Fruit fly (Drosophila melanogaster) whole organism, embryonic: ENCODE data around the gene Gmap.

ENCODE experiments used
- Ada2b ChIP-seq: fragments of 200-800 bp; sonication (Bioruptor generic); IDR thresholded peaks from 2 replicates; pipeline ENCODE4 v1.3.6; 2022; ENCODE audit warnings: missing biosample characterization, missing genetic modification characterization
- CG10209 ChIP-seq: fragments of 200-800 bp; sonication (Bioruptor generic); optimal IDR thresholded peaks from 3 replicates; lab custom pipeline; 2017; ENCODE audit warnings: missing biosample characterization, mild to moderate bottlenecking, missing genetic modification characterization, missing genetic modification reagents
- CG10274 ChIP-seq: fragments of 200-800 bp; sonication (Bioruptor generic); optimal IDR thresholded peaks from 3 replicates; lab custom pipeline; 2017; ENCODE audit warnings: missing biosample characterization, mild to moderate bottlenecking, missing genetic modification characterization
- CG11723 ChIP-seq: fragments of 200-800 bp; sonication (Bioruptor generic); optimal IDR thresholded peaks from 2 replicates; lab custom pipeline; 2017; ENCODE audit warnings: missing biosample characterization, mild to moderate bottlenecking, missing genetic modification characterization
- CG12769 ChIP-seq: fragments of 200-800 bp; sonication (Bioruptor generic); optimal IDR thresholded peaks from 2 replicates; lab custom pipeline; 2019; ENCODE audit warnings: missing biosample characterization, mild to moderate bottlenecking, missing genetic modification characterization, moderate library complexity
- CG14710 ChIP-seq: fragments of 200-800 bp; sonication (Bioruptor generic); optimal IDR thresholded peaks from 3 replicates; lab custom pipeline; 2019; ENCODE audit warnings: missing biosample characterization, mild to moderate bottlenecking, missing genetic modification characterization, moderate library complexity
- CG15514 ChIP-seq: fragments of 200-800 bp; sonication (Bioruptor generic); optimal IDR thresholded peaks from 3 replicates; lab custom pipeline; 2017; ENCODE audit warnings: missing biosample characterization, missing genetic modification characterization, mild to moderate bottlenecking, moderate library complexity, missing genetic modification reagents
- CG17829 ChIP-seq: fragments of 200-800 bp; optimal IDR thresholded peaks from 2 replicates; lab custom pipeline; 2019; ENCODE audit warnings: missing biosample characterization, mild to moderate bottlenecking, missing genetic modification characterization, moderate library complexity
- CG18764 ChIP-seq: fragments of 200-800 bp; sonication (Bioruptor generic); optimal IDR thresholded peaks from 3 replicates; lab custom pipeline; 2016; ENCODE audit warnings: missing biosample characterization, missing genetic modification characterization
- CG30020 ChIP-seq: fragments of 200-800 bp; optimal IDR thresholded peaks from 2 replicates; lab custom pipeline; 2019; ENCODE audit warnings: missing biosample characterization, mild to moderate bottlenecking, missing genetic modification characterization, moderate library complexity
- CG3065 ChIP-seq: fragments of 200-800 bp; sonication (Bioruptor generic); optimal IDR thresholded peaks from 2 replicates; lab custom pipeline; 2016; ENCODE audit warnings: missing biosample characterization, missing genetic modification characterization
- CG31224 ChIP-seq: fragments of 200-800 bp; sonication (Bioruptor generic); IDR thresholded peaks from 2 replicates; pipeline ENCODE4 v1.3.6; 2022; ENCODE audit warnings: missing biosample characterization, missing genetic modification characterization
- CG3407 ChIP-seq: fragments of 200-800 bp; sonication (Bioruptor generic); optimal IDR thresholded peaks from 2 replicates; lab custom pipeline; 2018; ENCODE audit warnings: missing biosample characterization, mild to moderate bottlenecking, missing genetic modification characterization
- CG5953 ChIP-seq: fragments of 200-800 bp; sonication (Bioruptor generic); IDR thresholded peaks from 2 replicates; pipeline ENCODE4 v1.3.6; 2022; ENCODE audit warnings: missing biosample characterization, missing genetic modification characterization
- CG6272 ChIP-seq: fragments of 200-800 bp; sonication (Bioruptor generic); IDR thresholded peaks from 2 replicates; pipeline ENCODE4 v1.3.6; 2022; ENCODE audit warnings: missing biosample characterization, missing genetic modification characterization
- CG6683 ChIP-seq: fragments of 200-800 bp; sonication (Bioruptor generic); optimal IDR thresholded peaks from 2 replicates; lab custom pipeline; 2017; ENCODE audit warnings: missing biosample characterization, mild to moderate bottlenecking, missing genetic modification characterization, missing genetic modification reagents
- CG7963 ChIP-seq: fragments of 200-800 bp; sonication (Bioruptor generic); IDR thresholded peaks from 3 replicates; pipeline ENCODE4 v1.3.6; 2022; ENCODE audit warnings: missing biosample characterization, missing genetic modification characterization; ENCODE audit not compliant: partially characterized antibody
- CG8281 ChIP-seq: fragments of 200-800 bp; sonication (Bioruptor generic); optimal IDR thresholded peaks from 2 replicates; lab custom pipeline; 2018; ENCODE audit warnings: missing biosample characterization, mild to moderate bottlenecking, missing genetic modification characterization, moderate library complexity
- CG8388 ChIP-seq: fragments of 200-800 bp; sonication (Bioruptor generic); optimal IDR thresholded peaks from 2 replicates; lab custom pipeline; 2019; ENCODE audit warnings: missing biosample characterization, mild to moderate bottlenecking, missing genetic modification characterization, moderate library complexity
- CkIIα-i1 ChIP-seq: fragments of 200-800 bp; sonication (Bioruptor generic); IDR thresholded peaks from 2 replicates; pipeline ENCODE4 v1.3.6; 2022; ENCODE audit warnings: missing biosample characterization, missing genetic modification characterization
- CoRest ChIP-seq: fragments of 200-800 bp; sonication (Bioruptor generic); optimal IDR thresholded peaks from 3 replicates; lab custom pipeline; 2018; ENCODE audit warnings: missing biosample characterization, mild to moderate bottlenecking, missing genetic modification characterization, moderate library complexity
- Dad ChIP-seq: fragments of 200-800 bp; sonication (Bioruptor generic); optimal IDR thresholded peaks from 3 replicates; lab custom pipeline; 2016; ENCODE audit warnings: missing biosample characterization, missing genetic modification characterization
- Dll ChIP-seq: fragments of 200-800 bp; sonication (Bioruptor generic); IDR thresholded peaks from 4 replicates; pipeline ENCODE4 v1.3.6; 2022; ENCODE audit warnings: missing biosample characterization, missing genetic modification characterization; ENCODE audit not compliant: partially characterized antibody
- MBD-R2 ChIP-seq: fragments of 200-800 bp; sonication (Bioruptor generic); IDR thresholded peaks from 2 replicates; pipeline ENCODE4 v1.3.6; 2022; ENCODE audit warnings: missing biosample characterization, missing genetic modification characterization
- Myb ChIP-seq: fragments of 200-800 bp; sonication (Bioruptor generic); optimal IDR thresholded peaks from 2 replicates; lab custom pipeline; 2016; ENCODE audit warnings: missing biosample characterization, missing genetic modification characterization
- NK7.1 ChIP-seq: fragments of 200-800 bp; sonication (Bioruptor generic); optimal IDR thresholded peaks from 3 replicates; lab custom pipeline; 2016; ENCODE audit warnings: missing biosample characterization, missing genetic modification characterization
- Opbp ChIP-seq: fragments of 200-800 bp; sonication (Bioruptor generic); IDR thresholded peaks from 3 replicates; pipeline ENCODE4 v1.3.6; 2022; ENCODE audit warnings: missing biosample characterization, missing genetic modification characterization; ENCODE audit not compliant: partially characterized antibody
- Side ChIP-seq: fragments of 200-800 bp; sonication (Bioruptor generic); optimal IDR thresholded peaks from 2 replicates; lab custom pipeline; 2016; ENCODE audit warnings: missing biosample characterization, missing genetic modification characterization
- Sin3A ChIP-seq: fragments of >200 bp; optimal IDR thresholded peaks from 2 replicates; lab custom pipeline; 2018
- Stat92E ChIP-seq, 3 experiments: fragments of >200 bp in 2 of 3; fragments of 200-800 bp in 1 of 3; sonication (Bioruptor generic) in 1 of 3; optimal IDR thresholded peaks; 2 replicates each; lab custom pipeline; 2017 to 2019; ENCODE audit warnings: missing biosample characterization in 3 of 3, missing genetic modification characterization in 3 of 3, mild to moderate bottlenecking in 1 of 3, moderate library complexity in 1 of 3
- aop ChIP-seq: fragments of 200-800 bp; sonication (Bioruptor generic); IDR thresholded peaks from 2 replicates; pipeline ENCODE4 v1.3.6; 2022; ENCODE audit warnings: missing biosample characterization, missing genetic modification characterization
- ara ChIP-seq: fragments of 200-800 bp; sonication (Bioruptor generic); IDR thresholded peaks from 2 replicates; pipeline ENCODE4 v1.3.6; 2022; ENCODE audit warnings: missing biosample characterization, missing genetic modification characterization
- ase ChIP-seq: fragments of 200-800 bp; sonication (Bioruptor generic); IDR thresholded peaks from 3 replicates; pipeline ENCODE4 v1.3.6; 2022; ENCODE audit warnings: missing biosample characterization, missing genetic modification characterization
- chinmo ChIP-seq: fragments of 200-800 bp; sonication (Bioruptor generic); IDR thresholded peaks from 4 replicates; pipeline ENCODE4 v1.3.6; 2022; ENCODE audit warnings: missing biosample characterization, missing genetic modification characterization; ENCODE audit not compliant: partially characterized antibody
- da ChIP-seq: fragments of 200-800 bp; sonication (Bioruptor generic); optimal IDR thresholded peaks from 2 replicates; lab custom pipeline; 2016; ENCODE audit warnings: missing biosample characterization, missing genetic modification characterization
- dmrt11E ChIP-seq: fragments of 200-800 bp; sonication (Bioruptor generic); optimal IDR thresholded peaks from 3 replicates; lab custom pipeline; 2018; ENCODE audit warnings: missing biosample characterization, mild to moderate bottlenecking, missing genetic modification characterization, moderate library complexity
- insv ChIP-seq, 2 experiments: fragments of 200-800 bp; sonication (Bioruptor generic); optimal IDR thresholded peaks; 3 replicates each; lab custom pipeline; 2016 to 2018; ENCODE audit warnings: missing biosample characterization in 2 of 2, missing genetic modification characterization in 2 of 2
- kni ChIP-seq: fragments of 200-800 bp; sonication (Bioruptor generic); optimal IDR thresholded peaks from 3 replicates; lab custom pipeline; 2017; ENCODE audit warnings: mild to moderate bottlenecking, missing biosample characterization, missing genetic modification reagents, missing genetic modification characterization
- knrl ChIP-seq: fragments of 200-800 bp; sonication (Bioruptor generic); IDR thresholded peaks from 3 replicates; pipeline ENCODE4 v1.3.6; 2022; ENCODE audit warnings: missing biosample characterization, missing genetic modification characterization; ENCODE audit not compliant: partially characterized antibody
- lov ChIP-seq, 2 experiments: fragments of 200-800 bp in 1 of 2; fragments of >200 bp in 1 of 2; sonication (Bioruptor generic) in 1 of 2; IDR thresholded peaks in 1 of 2; optimal IDR thresholded peaks in 1 of 2; 2 replicates in 1 of 2; 3 replicates in 1 of 2; pipeline versions ENCODE4 v1.3.6 to Lab custom; 2017 to 2022; ENCODE audit warnings: missing biosample characterization in 1 of 2, missing genetic modification characterization in 1 of 2
- mld ChIP-seq: fragments of 200-800 bp; sonication (Bioruptor generic); IDR thresholded peaks from 3 replicates; pipeline ENCODE4 v1.3.6; 2022; ENCODE audit warnings: missing biosample characterization, missing genetic modification characterization; ENCODE audit not compliant: partially characterized antibody
- org-1 ChIP-seq: fragments of 200-800 bp; sonication (Bioruptor generic); optimal IDR thresholded peaks from 2 replicates; lab custom pipeline; 2017; ENCODE audit warnings: missing biosample characterization, missing genetic modification characterization
- pros ChIP-seq: fragments of 200-800 bp; sonication (Bioruptor generic); optimal IDR thresholded peaks from 3 replicates; lab custom pipeline; 2019; ENCODE audit warnings: missing biosample characterization, mild to moderate bottlenecking, missing genetic modification characterization, moderate library complexity
- rib ChIP-seq: fragments of 200-800 bp; sonication (Bioruptor generic); IDR thresholded peaks from 2 replicates; pipeline ENCODE4 v1.3.6; 2022; ENCODE audit warnings: missing biosample characterization, missing genetic modification characterization
- sens-2 ChIP-seq: fragments of 200-800 bp; sonication (Bioruptor generic); IDR thresholded peaks from 2 replicates; pipeline ENCODE4 v1.3.6; 2022; ENCODE audit warnings: missing biosample characterization, missing genetic modification characterization
- slp2 ChIP-seq: fragments of 200-800 bp; sonication (Bioruptor generic); optimal IDR thresholded peaks from 2 replicates; lab custom pipeline; 2016; ENCODE audit warnings: missing biosample characterization, missing genetic modification characterization
- unpg ChIP-seq: fragments of 200-800 bp; sonication (Bioruptor generic); optimal IDR thresholded peaks from 3 replicates; lab custom pipeline; 2018; ENCODE audit warnings: missing biosample characterization, mild to moderate bottlenecking, missing genetic modification characterization, moderate library complexity
- zfh2 ChIP-seq: fragments of 200-800 bp; sonication (Bioruptor generic); optimal IDR thresholded peaks from 2 replicates; lab custom pipeline; 2016; ENCODE audit warnings: missing biosample characterization, missing genetic modification characterization

Gmap gene

dm6 chrX:15449490-15450326 lies 37.0 kb upstream of the Gmap start, which contains the start of the genes Scamp and Ahcy (continued):
- peak; percentile 38 for TF ChIP-seq CG30020 (tag; lab: Kevin White, UChicago)
- TF ChIP-seq CG6272 (GFP tag; lab: Robert Waterston, UW), result no peak
- TF ChIP-seq CG8281, result no peak
- peak; percentile 45 to 85 for TF ChIP-seq insv (GFP tag; optimal IDR thresholded peaks at IDR 0.05; lab: Kevin White, UChicago)
- no peak for TF ChIP-seq lov (optimal IDR thresholded peaks at IDR 0.05; lab: Kevin White, UChicago)
- no peak for TF ChIP-seq lov (GFP tag; IDR thresholded peaks at IDR 0.05; lab: Robert Waterston, UW)
- TF ChIP-seq chinmo (GFP tag; lab: Robert Waterston, UW), result 0 out of 4 replicates have a peak, but pooled peaks have one; percentile 56
- TF ChIP-seq CG17829 (tag; lab: Kevin White, UChicago), result peak; percentile 14
- TF ChIP-seq kni, result no peak
- TF ChIP-seq sens-2 (GFP tag; lab: Robert Waterston, UW), result no peak
- TF ChIP-seq CkIIα-i1 (GFP tag; lab: Robert Waterston, UW), result no peak
- no peak for TF ChIP-seq CG8388
- TF ChIP-seq CG12769 (tag; lab: Kevin White, UChicago), result peak; percentile 15
- TF ChIP-seq unpg (GFP tag; lab: Kevin White, UChicago), result no peak
- TF ChIP-seq Dad (GFP tag; lab: Kevin White, UChicago), result no peak
- TF ChIP-seq CG7963 (GFP tag; lab: Robert Waterston, UW), result no peak
- TF ChIP-seq CoRest (tag; lab: Kevin White, UChicago), result peak; percentile 35
- no peak for TF ChIP-seq CG3407
- no peak for TF ChIP-seq CG31224 (GFP tag; lab: Robert Waterston, UW)
- no peak for TF ChIP-seq zfh2
- no peak for TF ChIP-seq mld
- no peak for TF ChIP-seq rib (GFP tag; lab: Robert Waterston, UW)
- TF ChIP-seq org-1 (GFP tag; lab: Kevin White, UChicago), result no peak
- TF ChIP-seq Myb (GFP tag; lab: Kevin White, UChicago), result peak; percentile 22
- peak; percentile 63; the same call in 2 of the 3 replicates for TF ChIP-seq knrl
- no peak for TF ChIP-seq pros (GFP tag; lab: Kevin White, UChicago)
- TF ChIP-seq dmrt11E (tag; lab: Kevin White, UChicago), result no peak
- TF ChIP-seq CG14710 (tag; lab: Kevin White, UChicago), result peak; percentile 60
- TF ChIP-seq slp2, result no peak
- no peak for TF ChIP-seq ara (GFP tag; lab: Robert Waterston, UW)
- TF ChIP-seq CG11723 (GFP tag; lab: Kevin White, UChicago), result no peak
- peak; percentile 34 for TF ChIP-seq Sin3A (lab: Kevin White, UChicago)
- no peak for TF ChIP-seq Ada2b (GFP tag; lab: Robert Waterston, UW)
- TF ChIP-seq CG10209 (GFP tag; lab: Kevin White, UChicago), result no peak
- no peak for TF ChIP-seq NK7.1 (GFP tag; lab: Kevin White, UChicago)
- no peak for TF ChIP-seq CG6683 (GFP tag; lab: Kevin White, UChicago)
- TF ChIP-seq Side (GFP tag; lab: Kevin White, UChicago), result no peak
- no peak for TF ChIP-seq ase (GFP tag; lab: Robert Waterston, UW)
- TF ChIP-seq da (GFP tag; lab: Kevin White, UChicago), result no peak
- no peak for TF ChIP-seq Stat92E (GFP tag; optimal IDR thresholded peaks at IDR 0.05; lab: Kevin White, UChicago)
- TF ChIP-seq MBD-R2 (GFP tag; lab: Robert Waterston, UW), result peak; percentile 38
- TF ChIP-seq CG15514 (GFP tag; lab: Kevin White, UChicago), result peak; percentile 99
- TF ChIP-seq CG5953 (GFP tag; lab: Robert Waterston, UW), result no peak
- TF ChIP-seq aop (GFP tag; lab: Robert Waterston, UW), result no peak
- TF ChIP-seq Dll (GFP tag; lab: Robert Waterston, UW), result peak; percentile 57; the same call in 2 of the 4 replicates
- TF ChIP-seq Opbp (GFP tag; lab: Robert Waterston, UW), result peak; percentile 17; the same call in 1 of the 3 replicates
- TF ChIP-seq CG18764 (GFP tag; lab: Kevin White, UChicago), result no peak
- TF ChIP-seq CG3065 (GFP tag; lab: Kevin White, UChicago), result no peak
- TF ChIP-seq CG10274 (GFP tag; lab: Kevin White, UChicago), result no peak
